Fruit fly (Drosophila melanogaster): Measurements from ENCODE around the gene CG8329.

- no peak for TF ChIP-seq CG7101 (tag; optimal IDR thresholded peaks at IDR 0.05)
- TF ChIP-seq kay (GFP tag; ENCODE audit: borderline replicate concordance), result no peak
- no peak for TF ChIP-seq CG7045 (GFP tag; optimal IDR thresholded peaks at IDR 0.05)
- no peak for TF ChIP-seq tj (GFP tag; optimal IDR thresholded peaks at IDR 0.05)
- TF ChIP-seq CG33017 (tag; optimal IDR thresholded peaks at IDR 0.05), result no peak
- TF ChIP-seq toe (GFP tag; optimal IDR thresholded peaks at IDR 0.05), result no peak
- TF ChIP-seq CG5204 (GFP tag; optimal IDR thresholded peaks at IDR 0.05), result no peak
- no peak for TF ChIP-seq pad (GFP tag; optimal IDR thresholded peaks at IDR 0.05)
Measured at dm6 chr3L:9638971-9639370, 1.1 kb downstream of the CG8329 start, which contains the start of gene CG18179.

Data from whole organism, adult.